Worm (Caenorhabditis elegans) whole organism, mixed stage, embryonic: ENCODE results near the gene abi-1.

Experiments
- ceh-83 ChIP-seq: fragments of 200-800 bp; sonication (Bioruptor generic); optimal IDR thresholded peaks from 2 replicates; lab custom pipeline; 2018; ENCODE audit warnings: mild to moderate bottlenecking, missing genetic modification characterization, missing compliant biosample characterization
- ces-1 ChIP-seq: fragments of 150-350 bp; optimal IDR thresholded peaks from 2 replicates; lab custom pipeline; 2014; ENCODE audit warnings: missing biosample characterization, missing genetic modification reagents, missing genetic modification characterization
- flh-1 ChIP-seq: fragments of 200-800 bp; sonication (Bioruptor generic); optimal IDR thresholded peaks from 2 replicates; lab custom pipeline; 2018; ENCODE audit warnings: mild to moderate bottlenecking, missing genetic modification characterization, moderate library complexity, missing compliant biosample characterization
- ham-2 ChIP-seq: fragments of 200-800 bp; sonication (Bioruptor generic); optimal IDR thresholded peaks from 2 replicates; lab custom pipeline; 2018; ENCODE audit warnings: mild to moderate bottlenecking, missing genetic modification characterization, missing compliant biosample characterization
- mab-5 ChIP-seq: fragments of 150-350 bp; optimal IDR thresholded peaks from 2 replicates; lab custom pipeline; 2014; ENCODE audit warnings: missing biosample characterization, missing genetic modification characterization
- nhr-12 ChIP-seq: fragments of 150-350 bp; optimal IDR thresholded peaks from 2 replicates; lab custom pipeline; 2014; ENCODE audit warnings: missing biosample characterization, missing genetic modification characterization
- snpc-4 ChIP-seq: fragments of 150-350 bp; optimal IDR thresholded peaks from 2 replicates; lab custom pipeline; 2014; ENCODE audit warnings: missing biosample characterization, missing genetic modification characterization
- tbx-8 ChIP-seq: fragments of 200-800 bp; sonication (Bioruptor generic); optimal IDR thresholded peaks from 2 replicates; lab custom pipeline; 2018; ENCODE audit warnings: mild to moderate bottlenecking, missing genetic modification characterization, moderate library complexity, missing compliant biosample characterization
- zip-8 ChIP-seq: fragments of 150-350 bp; optimal IDR thresholded peaks from 2 replicates; lab custom pipeline; 2014; ENCODE audit warnings: missing biosample characterization, missing genetic modification characterization
- ztf-11 ChIP-seq: fragments of 150-350 bp; optimal IDR thresholded peaks from 2 replicates; lab custom pipeline; 2014; ENCODE audit warnings: missing biosample characterization, missing genetic modification characterization

- TF ChIP-seq tbx-8 (GFP tag; lab: Kevin White, UChicago), result no peak
- TF ChIP-seq zip-8 (tag; lab: Kevin White, UChicago), result no peak
- TF ChIP-seq nhr-12, result no peak
- no peak for TF ChIP-seq ceh-83 (GFP tag; lab: Kevin White, UChicago)
- TF ChIP-seq mab-5 (tag; lab: Kevin White, UChicago), result no peak
- no peak for TF ChIP-seq ces-1 (GFP tag; lab: Kevin White, UChicago)
- TF ChIP-seq ztf-11 (tag; lab: Kevin White, UChicago), result no peak
- TF ChIP-seq snpc-4 (tag; lab: Kevin White, UChicago), result no peak
- no peak for TF ChIP-seq ham-2 (GFP tag; lab: Kevin White, UChicago)
- TF ChIP-seq flh-1, result no peak
Measured at ce11 chrIII:5727827-5728226, 35.3 kb upstream of the abi-1 start, which contains the start of gene egg-1.
